Worm (Caenorhabditis elegans): ENCODE data around the gene flp-27.

- TF ChIP-seq tab-1 (GFP tag; IDR thresholded peaks at IDR 0.05) (no peak), T22C8.4 (GFP tag; IDR thresholded peaks at IDR 0.05) (no peak), klf-2 (GFP tag; conservative IDR thresholded peaks at IDR 0.05) (no peak), med-1 (GFP tag; optimal IDR thresholded peaks at IDR 0.05; ENCODE audit: insufficient read depth) (no peak), flt-1 (GFP tag; IDR thresholded peaks at IDR 0.05) (no peak), cog-1 (tag; optimal IDR thresholded peaks at IDR 0.05) (no peak), ztf-29 (GFP tag; IDR thresholded peaks at IDR 0.05) (no peak)
Measured at ce11 chrII:5717831-5718230, 37.0 kb downstream of the flp-27 start, which contains the start of gene zipt-3.

All from whole organism, midembryonic.